Worm (Caenorhabditis elegans) whole organism, young adult: ENCODE measurements around the gene B0334.5.

Experiments used
- C17E4.6 ChIP-seq: fragments of 200-800 bp; sonication (Bioruptor generic); IDR thresholded peaks from 2 replicates; pipeline ENCODE4 v1.3.6; 2022; ENCODE audit warnings: missing genetic modification reagents, missing genetic modification characterization, missing compliant biosample characterization
- D2030.7 ChIP-seq: fragments of 200-800 bp; sonication (Bioruptor generic); IDR thresholded peaks from 2 replicates; pipeline ENCODE4 v1.3.6; 2022; ENCODE audit warnings: missing genetic modification reagents, missing genetic modification characterization, missing compliant biosample characterization
- F37B4.10 ChIP-seq: fragments of 200-800 bp; sonication (Bioruptor generic); IDR thresholded peaks from 2 replicates; pipeline ENCODE4 v1.3.6; 2022; ENCODE audit warnings: missing genetic modification characterization, missing compliant biosample characterization
- F39B2.1 ChIP-seq: fragments of 200-800 bp; sonication (Bioruptor generic); IDR thresholded peaks from 2 replicates; pipeline ENCODE4 v1.3.6; 2022; ENCODE audit warnings: missing genetic modification reagents, missing genetic modification characterization, missing compliant biosample characterization
- F55B11.4 ChIP-seq: sonication (generic microtip); optimal IDR thresholded peaks from 2 replicates; lab custom pipeline; 2016; ENCODE audit warnings: missing compliant biosample characterization, missing genetic modification characterization, borderline replicate concordance; ENCODE audit not compliant: insufficient read depth
- F57A8.1 ChIP-seq: fragments of 200-800 bp; sonication (Bioruptor generic); optimal IDR thresholded peaks from 2 replicates; lab custom pipeline; 2018; ENCODE audit warnings: mild to moderate bottlenecking, missing genetic modification characterization, moderate library complexity, missing compliant biosample characterization
- F57C9.4 ChIP-seq: sonication (generic microtip); optimal IDR thresholded peaks from 2 replicates; lab custom pipeline; 2017; ENCODE audit warnings: mild to moderate bottlenecking, missing genetic modification characterization, missing compliant biosample characterization
- K11D2.4 ChIP-seq: fragments of 200-800 bp; sonication (Bioruptor generic); IDR thresholded peaks from 2 replicates; pipeline ENCODE4 v1.3.6; 2022; ENCODE audit warnings: missing genetic modification reagents, missing genetic modification characterization, missing compliant biosample characterization
- T07F8.4 ChIP-seq: sonication (generic microtip); optimal IDR thresholded peaks from 2 replicates; lab custom pipeline; 2016; ENCODE audit warnings: mild to moderate bottlenecking, missing genetic modification characterization, moderate library complexity, missing compliant biosample characterization
- ZK185.1 ChIP-seq: sonication (generic microtip); optimal IDR thresholded peaks from 2 replicates; lab custom pipeline; 2016; ENCODE audit warnings: mild to moderate bottlenecking, missing genetic modification characterization, missing compliant biosample characterization; ENCODE audit not compliant: poor library complexity, severe bottlenecking
- attf-3 ChIP-seq: fragments of 200-800 bp; sonication (Bioruptor generic); conservative IDR thresholded peaks from 2 replicates; pipeline ENCODE4 v1.3.6; 2022; ENCODE audit warnings: missing genetic modification reagents, missing genetic modification characterization, missing compliant biosample characterization
- attf-5 ChIP-seq: fragments of 200-800 bp; sonication (Bioruptor generic); optimal IDR thresholded peaks from 2 replicates; lab custom pipeline; 2018; ENCODE audit warnings: mild to moderate bottlenecking, missing genetic modification characterization, missing compliant biosample characterization
- bed-1 ChIP-seq: fragments of 200-800 bp; sonication (Bioruptor generic); IDR thresholded peaks from 2 replicates; pipeline ENCODE4 v1.3.6; 2022; ENCODE audit warnings: missing genetic modification reagents, missing genetic modification characterization, missing compliant biosample characterization
- ccch-3 ChIP-seq: fragments of 200-800 bp; sonication (Bioruptor generic); optimal IDR thresholded peaks from 2 replicates; lab custom pipeline; 2018; ENCODE audit warnings: mild to moderate bottlenecking, missing genetic modification characterization, missing compliant biosample characterization
- cebp-1 ChIP-seq, 2 experiments: fragments of 200-800 bp in 1 of 2; sonication (Bioruptor generic) in 1 of 2; sonication (generic microtip) in 1 of 2; IDR thresholded peaks in 1 of 2; optimal IDR thresholded peaks in 1 of 2; 2 replicates each; pipeline versions ENCODE4 v1.3.6 to Lab custom; 2017 to 2022; ENCODE audit warnings: missing compliant biosample characterization in 2 of 2, missing genetic modification characterization in 2 of 2, mild to moderate bottlenecking in 1 of 2, missing genetic modification reagents in 1 of 2, moderate library complexity in 1 of 2
- ceh-27 ChIP-seq: fragments of 200-800 bp; sonication (Bioruptor generic); optimal IDR thresholded peaks from 2 replicates; lab custom pipeline; 2018; ENCODE audit warnings: mild to moderate bottlenecking, missing genetic modification characterization, moderate library complexity, missing compliant biosample characterization
- ceh-58 ChIP-seq: fragments of 200-800 bp; sonication (Bioruptor generic); IDR thresholded peaks from 2 replicates; pipeline ENCODE4 v1.3.6; 2022; ENCODE audit warnings: missing genetic modification characterization, missing compliant biosample characterization
- ceh-79 ChIP-seq: sonication (generic microtip); optimal IDR thresholded peaks from 2 replicates; lab custom pipeline; 2017; ENCODE audit warnings: mild to moderate bottlenecking, missing genetic modification characterization, missing compliant biosample characterization
- ceh-91 ChIP-seq: fragments of 200-800 bp; sonication (Bioruptor generic); IDR thresholded peaks from 2 replicates; pipeline ENCODE4 v1.3.6; 2022; ENCODE audit warnings: missing genetic modification reagents, missing genetic modification characterization, missing compliant biosample characterization
- efl-1 ChIP-seq: fragments of 150-350 bp; optimal IDR thresholded peaks from 2 replicates; lab custom pipeline; 2014; ENCODE audit warnings: missing biosample characterization, missing genetic modification reagents, missing genetic modification characterization
- ets-4 ChIP-seq: fragments of 200-800 bp; sonication (Bioruptor generic); optimal IDR thresholded peaks from 2 replicates; lab custom pipeline; 2018; ENCODE audit warnings: mild to moderate bottlenecking, missing genetic modification characterization, missing compliant biosample characterization
- gei-17 ChIP-seq: fragments of 200-800 bp; sonication (Bioruptor generic); optimal IDR thresholded peaks from 2 replicates; lab custom pipeline; 2018; ENCODE audit warnings: mild to moderate bottlenecking, missing genetic modification characterization, missing compliant biosample characterization
- him-1 ChIP-seq: sonication (generic microtip); optimal IDR thresholded peaks from 2 replicates; lab custom pipeline; 2016; ENCODE audit warnings: missing genotype, missing genetic modification reagents, missing genetic modification characterization, missing compliant biosample characterization
- hlh-12 ChIP-seq: sonication (generic microtip); optimal IDR thresholded peaks from 2 replicates; lab custom pipeline; 2016; ENCODE audit warnings: missing genetic modification characterization, missing compliant biosample characterization
- hmg-1.2 ChIP-seq: fragments of 200-800 bp; sonication (Bioruptor generic); IDR thresholded peaks from 2 replicates; pipeline ENCODE4 v1.3.6; 2022; ENCODE audit warnings: missing genetic modification reagents, missing genetic modification characterization, missing compliant biosample characterization
- hrde-1 ChIP-seq: sonication (generic microtip); optimal IDR thresholded peaks from 2 replicates; lab custom pipeline; 2016; ENCODE audit warnings: missing genetic modification characterization, mild to moderate bottlenecking, missing compliant biosample characterization, moderate library complexity, missing genotype, missing genetic modification reagents, borderline replicate concordance
- lag-1 ChIP-seq: fragments of 200-800 bp; sonication (Bioruptor generic); IDR thresholded peaks from 2 replicates; pipeline ENCODE4 v1.3.6; 2022; ENCODE audit warnings: missing genetic modification reagents, missing genetic modification characterization, missing compliant biosample characterization
- lin-26 ChIP-seq: fragments of 200-800 bp; sonication (Bioruptor generic); IDR thresholded peaks from 2 replicates; pipeline ENCODE4 v1.3.6; 2022; ENCODE audit warnings: missing genetic modification reagents, missing genetic modification characterization, missing compliant biosample characterization
- lsl-1 ChIP-seq: fragments of 200-800 bp; sonication (Bioruptor generic); optimal IDR thresholded peaks from 2 replicates; lab custom pipeline; 2018; ENCODE audit warnings: mild to moderate bottlenecking, missing genetic modification characterization, moderate library complexity, missing compliant biosample characterization
- lsy-27 ChIP-seq: sonication (generic microtip); optimal IDR thresholded peaks from 2 replicates; lab custom pipeline; 2017; ENCODE audit warnings: missing genetic modification characterization, mild to moderate bottlenecking, missing compliant biosample characterization, antibody characterized with exemption, missing genotype, borderline replicate concordance; ENCODE audit not compliant: insufficient read depth
- madf-3 ChIP-seq: fragments of 200-800 bp; sonication (Bioruptor generic); IDR thresholded peaks from 2 replicates; pipeline ENCODE4 v1.3.6; 2022; ENCODE audit warnings: missing genetic modification reagents, missing genetic modification characterization, missing compliant biosample characterization
- mel-28 ChIP-seq: sonication (generic microtip); optimal IDR thresholded peaks from 2 replicates; lab custom pipeline; 2016; ENCODE audit warnings: borderline replicate concordance, mild to moderate bottlenecking, missing genetic modification characterization, missing compliant biosample characterization
- nfyb-1 ChIP-seq: fragments of 200-800 bp; sonication (Bioruptor generic); IDR thresholded peaks from 2 replicates; pipeline ENCODE4 v1.3.6; 2022; ENCODE audit warnings: missing genetic modification reagents, missing genetic modification characterization, missing compliant biosample characterization
- nhr-179 ChIP-seq: sonication (generic microtip); optimal IDR thresholded peaks from 2 replicates; lab custom pipeline; 2016; ENCODE audit warnings: mild to moderate bottlenecking, missing genetic modification characterization, missing compliant biosample characterization
- nhr-80 ChIP-seq: sonication (generic microtip); optimal IDR thresholded peaks from 2 replicates; lab custom pipeline; 2016; ENCODE audit warnings: missing genetic modification characterization, missing compliant biosample characterization
- pbrm-1 ChIP-seq: fragments of 200-800 bp; sonication (Bioruptor generic); IDR thresholded peaks from 2 replicates; pipeline ENCODE4 v1.3.6; 2022; ENCODE audit warnings: missing genetic modification reagents, missing genetic modification characterization, missing compliant biosample characterization
- rcor-1 ChIP-seq: fragments of 200-800 bp; sonication (Bioruptor generic); IDR thresholded peaks from 2 replicates; pipeline ENCODE4 v1.3.6; 2022; ENCODE audit warnings: missing genetic modification reagents, missing genetic modification characterization, missing compliant biosample characterization
- rec-8 ChIP-seq, 2 experiments: sonication (generic microtip); optimal IDR thresholded peaks; 2 replicates each; lab custom pipeline; 2016; ENCODE audit warnings: mild to moderate bottlenecking in 2 of 2, missing genetic modification characterization in 2 of 2, missing genetic modification reagents in 2 of 2, missing genotype in 2 of 2, missing biosample characterization in 1 of 2, missing compliant biosample characterization in 1 of 2, moderate library complexity in 1 of 2
- repo-1 ChIP-seq: sonication (generic microtip); optimal IDR thresholded peaks from 2 replicates; lab custom pipeline; 2017; ENCODE audit warnings: mild to moderate bottlenecking, missing genetic modification characterization, missing compliant biosample characterization
- sea-2 ChIP-seq: fragments of 200-800 bp; sonication (Bioruptor generic); IDR thresholded peaks from 2 replicates; pipeline ENCODE4 v1.3.6; 2022; ENCODE audit warnings: missing genetic modification characterization, missing compliant biosample characterization
- snpc-1.1 ChIP-seq: sonication (generic microtip); optimal IDR thresholded peaks from 2 replicates; lab custom pipeline; 2017; ENCODE audit warnings: missing genetic modification characterization, mild to moderate bottlenecking, missing compliant biosample characterization, antibody characterized with exemption, moderate library complexity, missing genotype, missing genetic modification reagents; ENCODE audit not compliant: insufficient read depth
- somi-1 ChIP-seq: fragments of 200-800 bp; sonication (Bioruptor generic); optimal IDR thresholded peaks from 2 replicates; lab custom pipeline; 2018; ENCODE audit warnings: mild to moderate bottlenecking, missing genetic modification characterization, missing compliant biosample characterization
- tbp1 ChIP-seq: fragments of 200-800 bp; sonication (Bioruptor generic); optimal IDR thresholded peaks from 2 replicates; lab custom pipeline; 2018; ENCODE audit warnings: mild to moderate bottlenecking, missing genetic modification characterization, missing compliant biosample characterization
- unc-130 ChIP-seq: sonication (generic microtip); optimal IDR thresholded peaks from 2 replicates; lab custom pipeline; 2016; ENCODE audit warnings: missing genetic modification reagents, missing genetic modification characterization, missing compliant biosample characterization
- unc-62 ChIP-seq: fragments of 150-350 bp; optimal IDR thresholded peaks from 2 replicates; lab custom pipeline; 2014; ENCODE audit warnings: missing biosample characterization, missing genetic modification reagents, missing genetic modification characterization
- xnd-1 ChIP-seq: sonication (generic microtip); optimal IDR thresholded peaks from 2 replicates; lab custom pipeline; 2016; ENCODE audit warnings: missing genotype, missing genetic modification reagents, missing genetic modification characterization, missing compliant biosample characterization
- ztf-26 ChIP-seq: sonication (generic microtip); optimal IDR thresholded peaks from 2 replicates; lab custom pipeline; 2017; ENCODE audit warnings: missing genetic modification characterization, missing compliant biosample characterization
- ztf-28 ChIP-seq: fragments of 200-800 bp; sonication (Bioruptor generic); IDR thresholded peaks from 2 replicates; pipeline ENCODE4 v1.3.6; 2022; ENCODE audit warnings: missing genetic modification reagents, missing genetic modification characterization, missing compliant biosample characterization

The B0334.5 gene

DNA sequence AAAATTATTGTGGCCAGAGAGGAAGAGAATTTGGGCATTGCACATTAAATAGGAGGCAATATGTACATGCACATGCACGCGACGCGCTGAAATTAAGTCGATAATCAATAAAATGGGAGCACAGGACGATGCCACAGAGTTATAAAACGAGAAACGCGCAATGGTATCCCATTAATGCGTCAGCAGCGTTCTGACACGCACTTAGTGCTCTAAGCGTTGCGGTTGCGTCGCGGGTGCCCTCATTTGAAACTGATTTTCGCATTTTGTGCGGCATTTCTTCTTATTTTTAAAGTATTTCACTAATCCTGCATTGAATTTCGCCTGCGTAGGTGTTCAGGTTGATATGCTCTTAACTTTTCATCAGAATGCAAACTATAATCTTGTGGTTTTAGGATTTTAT is 44.4 kb upstream of the B0334.5 start, which contains the start of gene rsp-1 (continued):
- TF ChIP-seq nfyb-1 (peak; percentile 86), lsy-27 (tag; lab: Kevin White, UChicago) (no peak), cebp-1 (GFP tag; IDR thresholded peaks at IDR 0.05; lab: Robert Waterston, UW) (peak; percentile 52), cebp-1 (tag; optimal IDR thresholded peaks at IDR 0.05; lab: Kevin White, UChicago) (peak; percentile 89), F55B11.4 (tag; lab: Kevin White, UChicago) (no peak), rcor-1 (GFP tag; lab: Robert Waterston, UW) (peak; percentile 88), ZK185.1 (tag; lab: Kevin White, UChicago) (peak; percentile 80), ceh-27 (GFP tag; lab: Kevin White, UChicago) (peak; percentile 85), F39B2.1 (GFP tag; lab: Robert Waterston, UW) (no peak), somi-1 (peak; percentile 21), ceh-91 (GFP tag; lab: Robert Waterston, UW) (peak; percentile 73), him-1 (tag; lab: Kevin White, UChicago) (no peak), tbp1 (peak; percentile 72), unc-130 (GFP tag; lab: Kevin White, UChicago) (no peak), attf-3 (peak; percentile 79), ceh-58 (no peak), rec-8 (tag; optimal IDR thresholded peaks at IDR 0.05; lab: Kevin White, UChicago) (no peak), ztf-28 (GFP tag; lab: Robert Waterston, UW) (0 out of 2 replicates have a peak, but pooled peaks have one; percentile 49), F37B4.10 (GFP tag; lab: Robert Waterston, UW) (no peak), xnd-1 (peak; percentile 46), F57A8.1 (no peak), snpc-1.1 (tag; lab: Kevin White, UChicago) (peak; percentile 42), ceh-79 (tag; lab: Kevin White, UChicago) (no peak), C17E4.6 (peak; percentile 69), pbrm-1 (GFP tag; lab: Robert Waterston, UW) (peak; percentile 91), hlh-12 (tag; lab: Kevin White, UChicago) (no peak), attf-5 (GFP tag; lab: Kevin White, UChicago) (peak; percentile 98), nhr-179 (tag; lab: Kevin White, UChicago) (no peak), T07F8.4 (tag; lab: Kevin White, UChicago) (no peak), ccch-3 (GFP tag; lab: Kevin White, UChicago) (no peak), gei-17 (GFP tag; lab: Kevin White, UChicago) (peak; percentile 43), ztf-26 (peak; percentile 71), hmg-1.2 (peak; percentile 61), bed-1 (no peak), madf-3 (peak; percentile 100), lsl-1 (GFP tag; lab: Kevin White, UChicago) (peak; percentile 79), sea-2 (GFP tag; lab: Robert Waterston, UW) (no peak), K11D2.4 (peak; percentile 88), mel-28 (tag; lab: Kevin White, UChicago) (no peak), nhr-80 (tag; lab: Kevin White, UChicago) (peak; percentile 95), unc-62 (no peak), D2030.7 (GFP tag; lab: Robert Waterston, UW) (peak; percentile 77), lag-1 (GFP tag; lab: Robert Waterston, UW) (0 out of 2 replicates have a peak, but pooled peaks have one; percentile 48), F57C9.4 (tag; lab: Kevin White, UChicago) (no peak), repo-1 (tag; lab: Kevin White, UChicago) (peak; percentile 69), efl-1 (GFP tag; lab: Kevin White, UChicago) (peak; percentile 60), lin-26 (no peak), ets-4 (GFP tag; lab: Kevin White, UChicago) (peak; percentile 40), hrde-1 (peak; percentile 36)
